Worm (Caenorhabditis elegans) whole organism, L1 larva: ENCODE measurements around the gene C06E4.8.
A peak's percentile ranks its signal among the peaks of the same experiment; 100 is the strongest.

Source experiments
- C04F5.9 ChIP-seq: sonication (generic microtip); optimal IDR thresholded peaks from 2 replicates; lab custom pipeline; 2016; ENCODE audit warnings: missing genetic modification characterization, missing compliant biosample characterization
- aly-2 ChIP-seq: fragments of 150-350 bp; optimal IDR thresholded peaks from 2 replicates; lab custom pipeline; 2014; ENCODE audit warnings: missing biosample characterization, missing genetic modification characterization
- ama-1 ChIP-seq: fragments of 150-350 bp; optimal IDR thresholded peaks from 2 replicates; lab custom pipeline; 2014
- ceh-63 ChIP-seq: fragments of 200-800 bp; sonication (Bioruptor generic); optimal IDR thresholded peaks from 2 replicates; lab custom pipeline; 2018; ENCODE audit warnings: mild to moderate bottlenecking, missing genetic modification characterization, missing compliant biosample characterization
- ceh-82 ChIP-seq, 3 experiments: fragments of 150-350 bp in 1 of 3; sonication (generic microtip) in 2 of 3; optimal IDR thresholded peaks; 2 replicates each; lab custom pipeline; 2014 to 2017; ENCODE audit warnings: missing biosample characterization in 3 of 3, missing genetic modification characterization in 3 of 3
- dpl-1 ChIP-seq, 3 experiments: fragments of 150-350 bp in 2 of 3; sonication (generic microtip) in 1 of 3; optimal IDR thresholded peaks; 2 replicates each; lab custom pipeline; 2014 to 2017; ENCODE audit warnings: missing biosample characterization in 3 of 3, missing genetic modification characterization in 3 of 3, missing genetic modification reagents in 3 of 3
- dsc-1 ChIP-seq: sonication (generic microtip); optimal IDR thresholded peaks from 2 replicates; lab custom pipeline; 2016; ENCODE audit warnings: mild to moderate bottlenecking, missing genetic modification characterization, missing compliant biosample characterization
- efl-1 ChIP-seq, 4 experiments: fragments of 150-350 bp; optimal IDR thresholded peaks in 3 of 4; peaks in 1 of 4; 1 replicate in 1 of 4; 2 replicates in 3 of 4; lab custom pipeline; 2014; ENCODE audit warnings: missing biosample characterization in 2 of 4, missing genetic modification characterization in 2 of 4, missing genetic modification reagents in 2 of 4
- egl-13 ChIP-seq: sonication (generic microtip); optimal IDR thresholded peaks from 2 replicates; lab custom pipeline; 2016; ENCODE audit warnings: missing genotype, missing genetic modification reagents, missing genetic modification characterization, missing compliant biosample characterization
- egl-27 ChIP-seq, 2 experiments: fragments of 150-350 bp in 1 of 2; sonication (generic microtip); optimal IDR thresholded peaks; 3 replicates each; lab custom pipeline; 2017 to 2018; ENCODE audit warnings: missing biosample characterization in 2 of 2, missing genetic modification characterization in 2 of 2, missing genetic modification reagents in 2 of 2
- elt-2 ChIP-seq: sonication (generic microtip); optimal IDR thresholded peaks from 2 replicates; lab custom pipeline; 2016; ENCODE audit warnings: missing genetic modification characterization, mild to moderate bottlenecking, inconsistent platforms, missing compliant biosample characterization, missing genetic modification reagents
- elt-3 ChIP-seq, 6 experiments: fragments of 150-350 bp in 1 of 6; sonication (generic microtip); optimal IDR thresholded peaks; 2 replicates each; lab custom pipeline; 2017 to 2018; ENCODE audit warnings: missing biosample characterization in 6 of 6, missing genetic modification characterization in 6 of 6, inconsistent platforms in 1 of 6
- ets-5 ChIP-seq: fragments of 200-800 bp; sonication (Bioruptor generic); IDR thresholded peaks from 2 replicates; pipeline ENCODE4 v1.3.6; 2022; ENCODE audit warnings: missing genetic modification characterization, missing compliant biosample characterization
- fkh-10 ChIP-seq: sonication (generic microtip); optimal IDR thresholded peaks from 2 replicates; lab custom pipeline; 2017; ENCODE audit warnings: missing biosample characterization, missing genetic modification reagents, missing genetic modification characterization
- fkh-4 ChIP-seq: sonication (generic microtip); optimal IDR thresholded peaks from 2 replicates; lab custom pipeline; 2016; ENCODE audit warnings: missing compliant biosample characterization, missing genetic modification characterization, borderline replicate concordance
- fkh-8 ChIP-seq: sonication (generic microtip); optimal IDR thresholded peaks from 2 replicates; lab custom pipeline; 2016; ENCODE audit warnings: mild to moderate bottlenecking, missing genetic modification characterization, missing compliant biosample characterization
- grh-1 ChIP-seq: fragments of 200-800 bp; sonication (Bioruptor generic); IDR thresholded peaks from 2 replicates; pipeline ENCODE4 v1.3.6; 2022; ENCODE audit warnings: missing genetic modification reagents, missing genetic modification characterization, missing compliant biosample characterization
- hlh-17 ChIP-seq: fragments of 200-800 bp; sonication (Bioruptor generic); optimal IDR thresholded peaks from 2 replicates; lab custom pipeline; 2018; ENCODE audit warnings: missing genetic modification characterization, mild to moderate bottlenecking, missing compliant biosample characterization, moderate library complexity, borderline replicate concordance
- irx-1 ChIP-seq: sonication (generic microtip); optimal IDR thresholded peaks from 2 replicates; lab custom pipeline; 2016; ENCODE audit warnings: missing genetic modification characterization, missing compliant biosample characterization
- isw-1 ChIP-seq: fragments of 200-800 bp; sonication (Bioruptor generic); IDR thresholded peaks from 2 replicates; pipeline ENCODE4 v1.3.6; 2022; ENCODE audit warnings: missing genetic modification characterization, missing compliant biosample characterization
- lin-13 ChIP-seq: fragments of 150-350 bp; optimal IDR thresholded peaks from 2 replicates; lab custom pipeline; 2014; ENCODE audit warnings: missing biosample characterization, missing genetic modification reagents, missing genetic modification characterization
- lin-14 ChIP-seq: fragments of 200-800 bp; sonication (Bioruptor generic); optimal IDR thresholded peaks from 2 replicates; lab custom pipeline; 2018; ENCODE audit warnings: mild to moderate bottlenecking, missing genetic modification characterization, moderate library complexity, missing compliant biosample characterization
- lir-3 ChIP-seq: sonication (generic microtip); optimal IDR thresholded peaks from 2 replicates; lab custom pipeline; 2016; ENCODE audit warnings: mild to moderate bottlenecking, missing genetic modification characterization, moderate library complexity, missing compliant biosample characterization; ENCODE audit not compliant: poor library complexity
- lsy-2 ChIP-seq, 2 experiments: fragments of 150-350 bp; optimal IDR thresholded peaks; 2 replicates each; lab custom pipeline; 2014; ENCODE audit warnings: missing biosample characterization in 2 of 2, missing genetic modification characterization in 2 of 2
- mef-2 ChIP-seq: fragments of 150-350 bp; optimal IDR thresholded peaks from 2 replicates; lab custom pipeline; 2014; ENCODE audit warnings: missing biosample characterization, missing genetic modification characterization
- nhr-12 ChIP-seq: sonication (generic microtip); optimal IDR thresholded peaks from 2 replicates; lab custom pipeline; 2017; ENCODE audit warnings: missing biosample characterization, missing genetic modification characterization
- nhr-19 ChIP-seq: fragments of 200-800 bp; sonication (Bioruptor generic); conservative IDR thresholded peaks from 2 replicates; pipeline ENCODE4 v1.3.6; 2022; ENCODE audit warnings: missing genetic modification characterization, missing compliant biosample characterization
- nhr-20 ChIP-seq: sonication (generic microtip); optimal IDR thresholded peaks from 2 replicates; lab custom pipeline; 2016; ENCODE audit warnings: mild to moderate bottlenecking, missing genetic modification characterization, missing compliant biosample characterization
- nhr-47 ChIP-seq: sonication (generic microtip); optimal IDR thresholded peaks from 2 replicates; lab custom pipeline; 2016; ENCODE audit warnings: mild to moderate bottlenecking, missing genetic modification characterization, moderate library complexity, missing compliant biosample characterization
- nhr-85 ChIP-seq: sonication (generic microtip); peaks from one replicate; lab custom pipeline; 2016; ENCODE audit warnings: missing genetic modification characterization, inconsistent platforms, missing compliant biosample characterization
- nhr-90 ChIP-seq: sonication (generic microtip); optimal IDR thresholded peaks from 2 replicates; lab custom pipeline; 2016; ENCODE audit warnings: mild to moderate bottlenecking, missing genetic modification characterization, missing compliant biosample characterization; ENCODE audit not compliant: poor library complexity
- pqm-1 ChIP-seq: sonication (generic microtip); optimal IDR thresholded peaks from 3 replicates; lab custom pipeline; 2017; ENCODE audit warnings: missing biosample characterization, missing genetic modification characterization
- skn-1 ChIP-seq: fragments of 150-350 bp; optimal IDR thresholded peaks from 2 replicates; lab custom pipeline; 2014; ENCODE audit warnings: missing biosample characterization, missing genetic modification characterization
- sox-4 ChIP-seq: sonication (generic microtip); optimal IDR thresholded peaks from 2 replicates; lab custom pipeline; 2016; ENCODE audit warnings: missing genetic modification characterization, missing compliant biosample characterization
- swsn-7 ChIP-seq: sonication (generic microtip); optimal IDR thresholded peaks from 2 replicates; lab custom pipeline; 2016; ENCODE audit warnings: missing genetic modification characterization, missing compliant biosample characterization
- unc-130 ChIP-seq: fragments of 150-350 bp; optimal IDR thresholded peaks from 2 replicates; lab custom pipeline; 2017; ENCODE audit warnings: missing biosample characterization, missing genetic modification characterization, inconsistent platforms
- unc-30 ChIP-seq: sonication (generic microtip); optimal IDR thresholded peaks from 2 replicates; lab custom pipeline; 2017; ENCODE audit warnings: missing biosample characterization, missing genetic modification characterization
- unc-86 ChIP-seq: sonication (generic microtip); optimal IDR thresholded peaks from 2 replicates; lab custom pipeline; 2016; ENCODE audit warnings: missing genetic modification characterization, missing compliant biosample characterization
- unc-98 ChIP-seq: fragments of 200-800 bp; sonication (Bioruptor generic); IDR thresholded peaks from 2 replicates; pipeline ENCODE4 v1.3.6; 2022; ENCODE audit warnings: missing genetic modification characterization, missing compliant biosample characterization
- ztf-11 ChIP-seq, 2 experiments: sonication (generic microtip); optimal IDR thresholded peaks; 2 replicates each; lab custom pipeline; 2016 to 2017; ENCODE audit warnings: missing genetic modification characterization in 2 of 2, missing biosample characterization in 1 of 2, missing compliant biosample characterization in 1 of 2

Gene C06E4.8

ce11 chrIV:7325698-7326097 lies 40.0 kb upstream of the C06E4.8 start:
- TF ChIP-seq lin-14 (GFP tag; lab: Kevin White, UChicago): no peak
- no peak for TF ChIP-seq efl-1 (optimal IDR thresholded peaks at IDR 0.05; lab: Kevin White, UChicago)
- TF ChIP-seq efl-1 (GFP tag; optimal IDR thresholded peaks at IDR 0.05 in 1 of 2; lab: Kevin White, UChicago): peak in 1 of 2 experiments; percentile 28
- no peak for TF ChIP-seq lir-3 (tag; lab: Kevin White, UChicago)
- TF ChIP-seq hlh-17 (GFP tag; lab: Kevin White, UChicago): no peak
- TF ChIP-seq nhr-19 (GFP tag; lab: Robert Waterston, UW): no peak
- no peak for TF ChIP-seq egl-13 (tag; lab: Kevin White, UChicago)
- no peak for TF ChIP-seq dpl-1 (GFP tag; optimal IDR thresholded peaks at IDR 0.05; lab: Kevin White, UChicago)
- no peak for TF ChIP-seq mef-2 (tag; lab: Kevin White, UChicago)
- no peak for TF ChIP-seq grh-1
- no peak for TF ChIP-seq nhr-47 (tag; lab: Kevin White, UChicago)
- TF ChIP-seq elt-2 (tag; lab: Kevin White, UChicago): peak; percentile 52
- no peak for TF ChIP-seq C04F5.9 (tag; lab: Kevin White, UChicago)
- TF ChIP-seq sox-4 (tag; lab: Kevin White, UChicago): no peak
- no peak for TF ChIP-seq pqm-1 (tag; lab: Kevin White, UChicago)

ce11 chrIV:7324913-7325312 lies 39.2 kb upstream of the C06E4.8 start:
- TF ChIP-seq egl-13 (tag; lab: Kevin White, UChicago) (no peak), lin-13 (GFP tag; lab: Kevin White, UChicago) (no peak), skn-1 (tag; lab: Kevin White, UChicago) (no peak), nhr-90 (tag; lab: Kevin White, UChicago) (no peak), hlh-17 (GFP tag; lab: Kevin White, UChicago) (no peak), egl-27 (tag; optimal IDR thresholded peaks at IDR 0.05; lab: Kevin White, UChicago) (no peak), aly-2 (tag; lab: Kevin White, UChicago) (no peak)

- TF ChIP-seq lsy-2 (tag; optimal IDR thresholded peaks at IDR 0.05; lab: Kevin White, UChicago): no peak
- no peak for TF ChIP-seq efl-1 (optimal IDR thresholded peaks at IDR 0.05; lab: Kevin White, UChicago)
- TF ChIP-seq efl-1 (GFP tag; optimal IDR thresholded peaks at IDR 0.05 in 1 of 2; lab: Kevin White, UChicago): peak in 1 of 2 experiments; percentile 54
- no peak for TF ChIP-seq elt-3 (tag; optimal IDR thresholded peaks at IDR 0.05; lab: Kevin White, UChicago)
- TF ChIP-seq nhr-20 (tag; lab: Kevin White, UChicago): no peak
Observed at ce11 chrIV:7323904-7324303, 38.2 kb upstream of the C06E4.8 start.

ce11 chrIV:7320688-7321087 lies 35.0 kb upstream of the C06E4.8 start:
- TF ChIP-seq fkh-10 (GFP tag; lab: Kevin White, UChicago) (no peak), unc-98 (GFP tag; lab: Robert Waterston, UW) (no peak), efl-1 (optimal IDR thresholded peaks at IDR 0.05; lab: Kevin White, UChicago) (no peak), efl-1 (GFP tag; optimal IDR thresholded peaks at IDR 0.05 in 1 of 2; lab: Kevin White, UChicago) (peak in 1 of 2 experiments; percentile 22)
- TF ChIP-seq, all 84 proteins: peak for 1

ce11 chrIV:7319931-7320435 lies 34.3 kb upstream of the C06E4.8 start:
- TF ChIP-seq unc-30 (no peak), nhr-90 (tag; lab: Kevin White, UChicago) (peak; percentile 67), swsn-7 (tag; lab: Kevin White, UChicago) (peak; percentile 87), ceh-63 (GFP tag; lab: Kevin White, UChicago) (no peak), lin-14 (GFP tag; lab: Kevin White, UChicago) (peak; percentile 100), fkh-4 (tag; lab: Kevin White, UChicago) (peak; percentile 54), ztf-11 (tag; optimal IDR thresholded peaks at IDR 0.05; lab: Kevin White, UChicago) (peak in 1 of 2 experiments; percentile 53), irx-1 (tag; lab: Kevin White, UChicago) (peak; percentile 53), unc-86 (peak; percentile 85), efl-1 (optimal IDR thresholded peaks at IDR 0.05; lab: Kevin White, UChicago) (peak; percentile 69 to 80), efl-1 (GFP tag; optimal IDR thresholded peaks at IDR 0.05 in 1 of 2; lab: Kevin White, UChicago) (peak; percentile 18 to 92), mef-2 (tag; lab: Kevin White, UChicago) (peak; percentile 16), unc-130 (tag; lab: Kevin White, UChicago) (peak; percentile 69), ceh-82 (tag; optimal IDR thresholded peaks at IDR 0.05; lab: Kevin White, UChicago) (peak; percentile 48 to 82 (median 62)), nhr-85 (tag; lab: Kevin White, UChicago) (peak; percentile 90), elt-3 (tag; optimal IDR thresholded peaks at IDR 0.05; lab: Kevin White, UChicago) (peak in 2 of 6 experiments; percentile 30 to 61), nhr-12 (tag; lab: Kevin White, UChicago) (no peak), ama-1 (lab: Kevin White, UChicago) (no peak), hlh-17 (GFP tag; lab: Kevin White, UChicago) (no peak), fkh-8 (tag; lab: Kevin White, UChicago) (peak; percentile 88), ets-5 (GFP tag; lab: Robert Waterston, UW) (no peak), lir-3 (tag; lab: Kevin White, UChicago) (peak; percentile 26), isw-1 (GFP tag; lab: Robert Waterston, UW) (peak; percentile 66), lsy-2 (tag; optimal IDR thresholded peaks at IDR 0.05; lab: Kevin White, UChicago) (peak; percentile 75 to 78), dsc-1 (tag; lab: Kevin White, UChicago) (peak; percentile 88)
